Worm (Caenorhabditis elegans) whole organism, late embryonic: ENCODE results near the gene H02F09.2.

Source experiments
- T23F11.4 ChIP-seq: fragments of 200-800 bp; sonication (Bioruptor generic); optimal IDR thresholded peaks from 2 replicates; lab custom pipeline; 2018; ENCODE audit warnings: mild to moderate bottlenecking, missing genetic modification characterization, missing compliant biosample characterization
- Y22D7AL.16 ChIP-seq: sonication (generic microtip); optimal IDR thresholded peaks from 2 replicates; lab custom pipeline; 2016; ENCODE audit warnings: missing genetic modification characterization, missing compliant biosample characterization
- ceh-14 ChIP-seq: sonication (generic microtip); optimal IDR thresholded peaks from 2 replicates; lab custom pipeline; 2016; ENCODE audit warnings: missing genotype, missing genetic modification characterization, missing compliant biosample characterization
- ceh-18 ChIP-seq: sonication (generic microtip); optimal IDR thresholded peaks from 2 replicates; lab custom pipeline; 2016; ENCODE audit warnings: missing genetic modification characterization, missing compliant biosample characterization
- ceh-19 ChIP-seq: fragments of 200-800 bp; sonication (Bioruptor generic); optimal IDR thresholded peaks from 2 replicates; lab custom pipeline; 2018; ENCODE audit warnings: mild to moderate bottlenecking, missing genetic modification characterization, missing compliant biosample characterization
- ceh-2 ChIP-seq: sonication (generic microtip); optimal IDR thresholded peaks from 2 replicates; lab custom pipeline; 2016; ENCODE audit warnings: missing genotype, missing genetic modification characterization, missing compliant biosample characterization
- ceh-22 ChIP-seq: sonication (generic microtip); optimal IDR thresholded peaks from 2 replicates; lab custom pipeline; 2017; ENCODE audit warnings: missing biosample characterization, missing genetic modification characterization
- ceh-24 ChIP-seq: sonication (generic microtip); optimal IDR thresholded peaks from 2 replicates; lab custom pipeline; 2016; ENCODE audit warnings: mild to moderate bottlenecking, missing genetic modification characterization, missing compliant biosample characterization
- ceh-30 ChIP-seq: fragments of 150-350 bp; optimal IDR thresholded peaks from 2 replicates; lab custom pipeline; 2014; ENCODE audit warnings: missing biosample characterization, missing genetic modification characterization
- ceh-34 ChIP-seq: sonication (generic microtip); optimal IDR thresholded peaks from 2 replicates; lab custom pipeline; 2016; ENCODE audit warnings: mild to moderate bottlenecking, missing genetic modification characterization, missing compliant biosample characterization
- ceh-45 ChIP-seq: fragments of 200-800 bp; sonication (Bioruptor generic); IDR thresholded peaks from 2 replicates; pipeline ENCODE4 v1.3.6; 2022; ENCODE audit warnings: missing genetic modification reagents, missing genetic modification characterization, missing compliant biosample characterization
- ceh-48 ChIP-seq: sonication (generic microtip); optimal IDR thresholded peaks from 2 replicates; lab custom pipeline; 2016; ENCODE audit warnings: missing genetic modification characterization, inconsistent platforms, missing compliant biosample characterization
- ceh-6 ChIP-seq: fragments of 200-800 bp; sonication (Bioruptor generic); optimal IDR thresholded peaks from 2 replicates; lab custom pipeline; 2018; ENCODE audit warnings: mild to moderate bottlenecking, missing genetic modification characterization, missing compliant biosample characterization
- dve-1 ChIP-seq: sonication (generic microtip); optimal IDR thresholded peaks from 2 replicates; lab custom pipeline; 2017; ENCODE audit warnings: antibody characterized with exemption, mild to moderate bottlenecking, missing genetic modification characterization, missing compliant biosample characterization
- elt-2 ChIP-seq: sonication (generic microtip); optimal IDR thresholded peaks from 2 replicates; lab custom pipeline; 2016; ENCODE audit warnings: missing genetic modification reagents, missing genetic modification characterization, missing compliant biosample characterization
- elt-4 ChIP-seq: sonication (generic microtip); optimal IDR thresholded peaks from 2 replicates; lab custom pipeline; 2016; ENCODE audit warnings: missing genetic modification characterization, missing compliant biosample characterization
- ets-4 ChIP-seq: sonication (generic microtip); optimal IDR thresholded peaks from 2 replicates; lab custom pipeline; 2016; ENCODE audit warnings: missing genetic modification characterization, missing compliant biosample characterization
- eyg-1 ChIP-seq: sonication (generic microtip); optimal IDR thresholded peaks from 2 replicates; lab custom pipeline; 2016; ENCODE audit warnings: missing genotype, missing genetic modification characterization, missing compliant biosample characterization
- fax-1 ChIP-seq: sonication (generic microtip); optimal IDR thresholded peaks from 2 replicates; lab custom pipeline; 2016; ENCODE audit warnings: missing genotype, missing genetic modification characterization, missing compliant biosample characterization
- fkh-10 ChIP-seq: fragments of 150-350 bp; optimal IDR thresholded peaks from 2 replicates; lab custom pipeline; 2014; ENCODE audit warnings: missing biosample characterization, missing genetic modification reagents, missing genetic modification characterization
- gmeb-2 ChIP-seq: sonication (generic microtip); optimal IDR thresholded peaks from 2 replicates; lab custom pipeline; 2016; ENCODE audit warnings: missing genetic modification characterization, inconsistent platforms, missing compliant biosample characterization
- hlh-13 ChIP-seq: fragments of 200-800 bp; sonication (Bioruptor generic); optimal IDR thresholded peaks from 2 replicates; lab custom pipeline; 2018; ENCODE audit warnings: mild to moderate bottlenecking, missing genetic modification characterization, missing compliant biosample characterization
- hlh-15 ChIP-seq: sonication (generic microtip); optimal IDR thresholded peaks from 2 replicates; lab custom pipeline; 2016; ENCODE audit warnings: missing genetic modification characterization, missing compliant biosample characterization
- hlh-8 ChIP-seq: sonication (generic microtip); optimal IDR thresholded peaks from 2 replicates; lab custom pipeline; 2016; ENCODE audit warnings: missing genotype, missing genetic modification characterization, missing compliant biosample characterization
- lim-6 ChIP-seq: sonication (generic microtip); optimal IDR thresholded peaks from 2 replicates; lab custom pipeline; 2016; ENCODE audit warnings: missing genetic modification characterization, missing compliant biosample characterization
- mec-3 ChIP-seq: sonication (generic microtip); optimal IDR thresholded peaks from 2 replicates; lab custom pipeline; 2016; ENCODE audit warnings: borderline replicate concordance, missing genetic modification characterization, missing compliant biosample characterization
- nfya-1 ChIP-seq: sonication (generic microtip); optimal IDR thresholded peaks from 2 replicates; lab custom pipeline; 2017; ENCODE audit warnings: missing genetic modification characterization, mild to moderate bottlenecking, missing compliant biosample characterization, antibody characterized with exemption, moderate library complexity
- nhr-11 ChIP-seq: fragments of 150-350 bp; optimal IDR thresholded peaks from 2 replicates; lab custom pipeline; 2014; ENCODE audit warnings: missing biosample characterization, missing genetic modification characterization
- npax-4 ChIP-seq: sonication (generic microtip); optimal IDR thresholded peaks from 2 replicates; lab custom pipeline; 2016; ENCODE audit warnings: missing genetic modification characterization, missing compliant biosample characterization
- odd-2 ChIP-seq: sonication (generic microtip); optimal IDR thresholded peaks from 2 replicates; lab custom pipeline; 2017; ENCODE audit warnings: antibody characterized with exemption, mild to moderate bottlenecking, missing genetic modification characterization, missing compliant biosample characterization
- pha-4 ChIP-seq: fragments of 150-350 bp; optimal IDR thresholded peaks from 2 replicates; lab custom pipeline; 2018; ENCODE audit warnings: missing biosample characterization, missing genetic modification reagents, missing genetic modification characterization
- rnt-1 ChIP-seq: sonication (generic microtip); optimal IDR thresholded peaks from 2 replicates; lab custom pipeline; 2016; ENCODE audit warnings: missing genetic modification characterization, missing compliant biosample characterization
- sdc-2 ChIP-seq: sonication (generic microtip); optimal IDR thresholded peaks from 2 replicates; lab custom pipeline; 2016; ENCODE audit warnings: missing genotype, missing genetic modification characterization, missing compliant biosample characterization
- sox-2 ChIP-seq: fragments of 200-800 bp; sonication (Bioruptor generic); IDR thresholded peaks from 2 replicates; pipeline ENCODE4 v1.3.6; 2022; ENCODE audit warnings: missing genetic modification reagents, missing genetic modification characterization, missing compliant biosample characterization
- syd-9 ChIP-seq: sonication (generic microtip); optimal IDR thresholded peaks from 2 replicates; lab custom pipeline; 2016; ENCODE audit warnings: mild to moderate bottlenecking, missing genetic modification characterization, moderate library complexity, missing compliant biosample characterization
- unc-42 ChIP-seq: sonication (generic microtip); optimal IDR thresholded peaks from 2 replicates; lab custom pipeline; 2016; ENCODE audit warnings: missing genotype, missing genetic modification characterization, missing compliant biosample characterization
- unc-55 ChIP-seq: sonication (generic microtip); optimal IDR thresholded peaks from 2 replicates; lab custom pipeline; 2017; ENCODE audit warnings: missing biosample characterization, missing genetic modification reagents, missing genetic modification characterization
- zip-5 ChIP-seq: sonication (generic microtip); optimal IDR thresholded peaks from 2 replicates; lab custom pipeline; 2016; ENCODE audit warnings: missing genetic modification characterization, missing compliant biosample characterization
- ztf-16 ChIP-seq: sonication (generic microtip); optimal IDR thresholded peaks from 2 replicates; lab custom pipeline; 2017; ENCODE audit warnings: missing genetic modification characterization, missing compliant biosample characterization

The H02F09.2 gene

ce11 chrX:1524559-1524958 lies 47.5 kb upstream of the H02F09.2 start (continued):
- TF ChIP-seq fkh-10 (GFP tag; lab: Kevin White, UChicago) (no peak), Y22D7AL.16 (tag; lab: Kevin White, UChicago) (peak; percentile 4), ceh-2 (tag; lab: Kevin White, UChicago) (no peak), ets-4 (tag; lab: Kevin White, UChicago) (no peak), fax-1 (tag; lab: Kevin White, UChicago) (no peak), gmeb-2 (tag; lab: Kevin White, UChicago) (no peak), lim-6 (no peak), eyg-1 (tag; lab: Kevin White, UChicago) (no peak), npax-4 (no peak), ceh-24 (tag; lab: Kevin White, UChicago) (no peak), dve-1 (no peak), elt-2 (no peak), T23F11.4 (GFP tag; lab: Kevin White, UChicago) (no peak), unc-42 (tag; lab: Kevin White, UChicago) (peak; percentile 31), pha-4 (tag; lab: Kevin White, UChicago) (no peak), hlh-8 (tag; lab: Kevin White, UChicago) (peak; percentile 68), elt-4 (no peak), ceh-22 (tag; lab: Kevin White, UChicago) (no peak), ceh-34 (no peak), ceh-6 (GFP tag; lab: Kevin White, UChicago) (no peak), hlh-13 (GFP tag; lab: Kevin White, UChicago) (no peak), nfya-1 (tag; lab: Kevin White, UChicago) (peak; percentile 61), zip-5 (tag; lab: Kevin White, UChicago) (no peak), ceh-19 (no peak), ceh-18 (tag; lab: Kevin White, UChicago) (peak; percentile 27), unc-55 (GFP tag; lab: Kevin White, UChicago) (peak; percentile 71)

- TF ChIP-seq ceh-19: no peak
- TF ChIP-seq, all 69 proteins: peak for 0
Measured at ce11 chrX:1525511-1526172, 46.4 kb upstream of the H02F09.2 start.

- TF ChIP-seq sdc-2 (tag; lab: Kevin White, UChicago) (peak; percentile 21), nhr-11 (tag; lab: Kevin White, UChicago) (no peak)
Measured at ce11 chrX:1527338-1527737, 44.7 kb upstream of the H02F09.2 start.

ce11 chrX:1528107-1528506 lies 43.9 kb upstream of the H02F09.2 start:
- no peak for TF ChIP-seq ceh-45 (GFP tag; lab: Robert Waterston, UW)
- TF ChIP-seq ceh-2 (tag; lab: Kevin White, UChicago): no peak
- no peak for TF ChIP-seq mec-3 (tag; lab: Kevin White, UChicago)
- no peak for TF ChIP-seq sox-2 (GFP tag; lab: Robert Waterston, UW)
- no peak for TF ChIP-seq nfya-1 (tag; lab: Kevin White, UChicago)
- no peak for TF ChIP-seq ztf-16
- no peak for TF ChIP-seq sdc-2 (tag; lab: Kevin White, UChicago)
- TF ChIP-seq lim-6: no peak
- no peak for TF ChIP-seq ceh-6 (GFP tag; lab: Kevin White, UChicago)
- TF ChIP-seq ceh-14 (tag; lab: Kevin White, UChicago): no peak
- no peak for TF ChIP-seq ceh-48
- TF ChIP-seq ceh-30: no peak
- no peak for TF ChIP-seq hlh-15 (tag; lab: Kevin White, UChicago)
- TF ChIP-seq elt-4: no peak
- no peak for TF ChIP-seq T23F11.4 (GFP tag; lab: Kevin White, UChicago)
- no peak for TF ChIP-seq rnt-1 (tag; lab: Kevin White, UChicago)
- TF ChIP-seq syd-9: no peak
- TF ChIP-seq odd-2: no peak
